Worm (Caenorhabditis elegans) whole organism, late embryonic: ENCODE measurements around the gene gst-44.

ENCODE experiments used
- C38D4.7 ChIP-seq: fragments of 200-800 bp; sonication (Bioruptor generic); optimal IDR thresholded peaks from 2 replicates; lab custom pipeline; 2018; ENCODE audit warnings: mild to moderate bottlenecking, missing genetic modification characterization, moderate library complexity, missing compliant biosample characterization
- K09A11.1 ChIP-seq: sonication (generic microtip); optimal IDR thresholded peaks from 2 replicates; lab custom pipeline; 2017; ENCODE audit warnings: antibody characterized with exemption, mild to moderate bottlenecking, missing genetic modification characterization, missing compliant biosample characterization; ENCODE audit not compliant: insufficient read depth
- Y22D7AL.16 ChIP-seq: sonication (generic microtip); optimal IDR thresholded peaks from 2 replicates; lab custom pipeline; 2016; ENCODE audit warnings: missing genetic modification characterization, missing compliant biosample characterization
- ahr-1 ChIP-seq: sonication (generic microtip); optimal IDR thresholded peaks from 2 replicates; lab custom pipeline; 2016; ENCODE audit warnings: missing genetic modification characterization, missing compliant biosample characterization
- ama-1 ChIP-seq: fragments of 150-350 bp; optimal IDR thresholded peaks from 2 replicates; lab custom pipeline; 2014
- ceh-14 ChIP-seq: sonication (generic microtip); optimal IDR thresholded peaks from 2 replicates; lab custom pipeline; 2016; ENCODE audit warnings: missing genotype, missing genetic modification characterization, missing compliant biosample characterization
- ceh-19 ChIP-seq: fragments of 200-800 bp; sonication (Bioruptor generic); optimal IDR thresholded peaks from 2 replicates; lab custom pipeline; 2018; ENCODE audit warnings: mild to moderate bottlenecking, missing genetic modification characterization, missing compliant biosample characterization
- ceh-22 ChIP-seq: sonication (generic microtip); optimal IDR thresholded peaks from 2 replicates; lab custom pipeline; 2017; ENCODE audit warnings: missing biosample characterization, missing genetic modification characterization
- ceh-30 ChIP-seq: fragments of 150-350 bp; optimal IDR thresholded peaks from 2 replicates; lab custom pipeline; 2014; ENCODE audit warnings: missing biosample characterization, missing genetic modification characterization
- ceh-31 ChIP-seq: sonication (generic microtip); optimal IDR thresholded peaks from 2 replicates; lab custom pipeline; 2016; ENCODE audit warnings: missing genetic modification characterization, missing compliant biosample characterization
- ceh-34 ChIP-seq: sonication (generic microtip); optimal IDR thresholded peaks from 2 replicates; lab custom pipeline; 2016; ENCODE audit warnings: mild to moderate bottlenecking, missing genetic modification characterization, missing compliant biosample characterization
- ceh-48 ChIP-seq: sonication (generic microtip); optimal IDR thresholded peaks from 2 replicates; lab custom pipeline; 2016; ENCODE audit warnings: missing genetic modification characterization, inconsistent platforms, missing compliant biosample characterization
- ceh-6 ChIP-seq: fragments of 200-800 bp; sonication (Bioruptor generic); optimal IDR thresholded peaks from 2 replicates; lab custom pipeline; 2018; ENCODE audit warnings: mild to moderate bottlenecking, missing genetic modification characterization, missing compliant biosample characterization
- ceh-9 ChIP-seq: sonication (generic microtip); optimal IDR thresholded peaks from 2 replicates; lab custom pipeline; 2016; ENCODE audit warnings: mild to moderate bottlenecking, missing genetic modification characterization, inconsistent platforms, missing compliant biosample characterization
- dve-1 ChIP-seq: sonication (generic microtip); optimal IDR thresholded peaks from 2 replicates; lab custom pipeline; 2017; ENCODE audit warnings: antibody characterized with exemption, mild to moderate bottlenecking, missing genetic modification characterization, missing compliant biosample characterization
- elt-2 ChIP-seq: sonication (generic microtip); optimal IDR thresholded peaks from 2 replicates; lab custom pipeline; 2016; ENCODE audit warnings: missing genetic modification reagents, missing genetic modification characterization, missing compliant biosample characterization
- ets-4 ChIP-seq: sonication (generic microtip); optimal IDR thresholded peaks from 2 replicates; lab custom pipeline; 2016; ENCODE audit warnings: missing genetic modification characterization, missing compliant biosample characterization
- fax-1 ChIP-seq: sonication (generic microtip); optimal IDR thresholded peaks from 2 replicates; lab custom pipeline; 2016; ENCODE audit warnings: missing genotype, missing genetic modification characterization, missing compliant biosample characterization
- gmeb-2 ChIP-seq: sonication (generic microtip); optimal IDR thresholded peaks from 2 replicates; lab custom pipeline; 2016; ENCODE audit warnings: missing genetic modification characterization, inconsistent platforms, missing compliant biosample characterization
- hlh-15 ChIP-seq: sonication (generic microtip); optimal IDR thresholded peaks from 2 replicates; lab custom pipeline; 2016; ENCODE audit warnings: missing genetic modification characterization, missing compliant biosample characterization
- lim-6 ChIP-seq: sonication (generic microtip); optimal IDR thresholded peaks from 2 replicates; lab custom pipeline; 2016; ENCODE audit warnings: missing genetic modification characterization, missing compliant biosample characterization
- madf-2 ChIP-seq: sonication (generic microtip); optimal IDR thresholded peaks from 2 replicates; lab custom pipeline; 2017; ENCODE audit warnings: missing genetic modification characterization, missing compliant biosample characterization
- mec-3 ChIP-seq: sonication (generic microtip); optimal IDR thresholded peaks from 2 replicates; lab custom pipeline; 2016; ENCODE audit warnings: borderline replicate concordance, missing genetic modification characterization, missing compliant biosample characterization
- nfya-1 ChIP-seq: sonication (generic microtip); optimal IDR thresholded peaks from 2 replicates; lab custom pipeline; 2017; ENCODE audit warnings: missing genetic modification characterization, mild to moderate bottlenecking, missing compliant biosample characterization, antibody characterized with exemption, moderate library complexity
- nhr-232 ChIP-seq: sonication (generic microtip); optimal IDR thresholded peaks from 2 replicates; lab custom pipeline; 2016; ENCODE audit warnings: missing genetic modification characterization, missing compliant biosample characterization
- npax-4 ChIP-seq: sonication (generic microtip); optimal IDR thresholded peaks from 2 replicates; lab custom pipeline; 2016; ENCODE audit warnings: missing genetic modification characterization, missing compliant biosample characterization
- pax-1 ChIP-seq: fragments of 150-350 bp; optimal IDR thresholded peaks from 2 replicates; lab custom pipeline; 2014; ENCODE audit warnings: missing biosample characterization, missing genetic modification characterization
- pha-2 ChIP-seq: sonication (generic microtip); optimal IDR thresholded peaks from 2 replicates; lab custom pipeline; 2017; ENCODE audit warnings: mild to moderate bottlenecking, missing genetic modification characterization, missing compliant biosample characterization
- pros-1 ChIP-seq: fragments of 150-350 bp; optimal IDR thresholded peaks from 2 replicates; lab custom pipeline; 2014; ENCODE audit warnings: missing biosample characterization, missing genetic modification reagents, missing genetic modification characterization
- sox-2 ChIP-seq: fragments of 200-800 bp; sonication (Bioruptor generic); IDR thresholded peaks from 2 replicates; pipeline ENCODE4 v1.3.6; 2022; ENCODE audit warnings: missing genetic modification reagents, missing genetic modification characterization, missing compliant biosample characterization
- syd-9 ChIP-seq: sonication (generic microtip); optimal IDR thresholded peaks from 2 replicates; lab custom pipeline; 2016; ENCODE audit warnings: mild to moderate bottlenecking, missing genetic modification characterization, moderate library complexity, missing compliant biosample characterization
- unc-3 ChIP-seq, 2 experiments: fragments of 200-800 bp in 1 of 2; sonication (Bioruptor generic) in 1 of 2; sonication (generic microtip) in 1 of 2; conservative IDR thresholded peaks in 1 of 2; optimal IDR thresholded peaks in 1 of 2; 2 replicates each; pipeline versions ENCODE4 v1.3.6 to Lab custom; 2016 to 2022; ENCODE audit warnings: missing compliant biosample characterization in 2 of 2, missing genetic modification characterization in 2 of 2, missing genetic modification reagents in 1 of 2
- unc-42 ChIP-seq: sonication (generic microtip); optimal IDR thresholded peaks from 2 replicates; lab custom pipeline; 2016; ENCODE audit warnings: missing genotype, missing genetic modification characterization, missing compliant biosample characterization
- unc-55 ChIP-seq: sonication (generic microtip); optimal IDR thresholded peaks from 2 replicates; lab custom pipeline; 2017; ENCODE audit warnings: missing biosample characterization, missing genetic modification reagents, missing genetic modification characterization
- zip-5 ChIP-seq: sonication (generic microtip); optimal IDR thresholded peaks from 2 replicates; lab custom pipeline; 2016; ENCODE audit warnings: missing genetic modification characterization, missing compliant biosample characterization
- ztf-16 ChIP-seq: sonication (generic microtip); optimal IDR thresholded peaks from 2 replicates; lab custom pipeline; 2017; ENCODE audit warnings: missing genetic modification characterization, missing compliant biosample characterization

gst-44 gene

ce11 chrV:16356798-16357197 lies 33.9 kb upstream of the gst-44 start:
- TF ChIP-seq lim-6 (tag; lab: Kevin White, UChicago) (no peak), dve-1 (no peak), ztf-16 (tag; lab: Kevin White, UChicago) (no peak), ets-4 (tag; lab: Kevin White, UChicago) (no peak), zip-5 (tag; lab: Kevin White, UChicago) (no peak), pros-1 (tag; lab: Kevin White, UChicago) (no peak), ceh-9 (no peak), K09A11.1 (tag; lab: Kevin White, UChicago) (no peak), nhr-232 (tag; lab: Kevin White, UChicago) (no peak), fax-1 (tag; lab: Kevin White, UChicago) (no peak), unc-42 (tag; lab: Kevin White, UChicago) (no peak), ahr-1 (tag; lab: Kevin White, UChicago) (no peak), ceh-48 (tag; lab: Kevin White, UChicago) (no peak), pha-2 (tag; lab: Kevin White, UChicago) (no peak), hlh-15 (tag; lab: Kevin White, UChicago) (no peak)

ce11 chrV:16357253-16357652 lies 33.4 kb upstream of the gst-44 start, which contains the start of gene pptr-1:
TSS of gene pptr-1 (plus strand) at chrV:16357521.
- TF ChIP-seq elt-2 (tag; lab: Kevin White, UChicago) (peak; percentile 65), ceh-48 (tag; lab: Kevin White, UChicago) (peak; percentile 1), ceh-14 (no peak)
- TF ChIP-seq, all 69 proteins: peak for 2

ce11 chrV:16361350-16361749 lies 29.3 kb upstream of the gst-44 start:
- TF ChIP-seq ama-1 (no peak), Y22D7AL.16 (tag; lab: Kevin White, UChicago) (no peak), nfya-1 (peak; percentile 99), C38D4.7 (GFP tag; lab: Kevin White, UChicago) (no peak), ceh-19 (GFP tag; lab: Kevin White, UChicago) (no peak)

ce11 chrV:16367575-16367974 lies 23.1 kb upstream of the gst-44 start, which contains the start of gene W08G11.3:
TSS of gene W08G11.3 (plus strand) at chrV:16367681.
- TF ChIP-seq ama-1 (peak; percentile 53), sox-2 (GFP tag; lab: Robert Waterston, UW) (no peak)
- TF ChIP-seq, all 69 proteins: peak for 1

ce11 chrV:16368143-16368542 lies 22.5 kb upstream of the gst-44 start:
- TF ChIP-seq unc-55 (GFP tag; lab: Kevin White, UChicago), result no peak
- TF ChIP-seq npax-4 (tag; lab: Kevin White, UChicago), result no peak
- TF ChIP-seq ceh-34 (tag; lab: Kevin White, UChicago), result no peak
- no peak for TF ChIP-seq syd-9 (tag; lab: Kevin White, UChicago)
- no peak for TF ChIP-seq ceh-30 (tag; lab: Kevin White, UChicago)
- TF ChIP-seq ceh-6, result no peak
- no peak for TF ChIP-seq nfya-1
- no peak for TF ChIP-seq lim-6 (tag; lab: Kevin White, UChicago)
- no peak for TF ChIP-seq mec-3
- no peak for TF ChIP-seq ceh-31 (tag; lab: Kevin White, UChicago)
- no peak for TF ChIP-seq gmeb-2 (tag; lab: Kevin White, UChicago)
- no peak for TF ChIP-seq ceh-22 (tag; lab: Kevin White, UChicago)
- TF ChIP-seq pax-1 (tag; lab: Kevin White, UChicago), result no peak
- TF ChIP-seq unc-3 (GFP tag; conservative IDR thresholded peaks at IDR 0.05; lab: Robert Waterston, UW), result no peak
- no peak for TF ChIP-seq unc-3 (tag; optimal IDR thresholded peaks at IDR 0.05; lab: Kevin White, UChicago)
- no peak for TF ChIP-seq ama-1
- no peak for TF ChIP-seq madf-2 (tag; lab: Kevin White, UChicago)
- TF ChIP-seq, all 69 proteins: peak for 0
